Fruit fly (Drosophila melanogaster) S2 (cell line): ENCODE measurements around the gene Las.

Source experiments
- CG8478 ChIP-seq: fragments of >200 bp; optimal IDR thresholded peaks from 2 replicates; lab custom pipeline; 2018
- CTCF ChIP-seq, 2 experiments: fragments of >200 bp; optimal IDR thresholded peaks; 2 replicates each; lab custom pipeline; 2018

Las gene

DNA sequence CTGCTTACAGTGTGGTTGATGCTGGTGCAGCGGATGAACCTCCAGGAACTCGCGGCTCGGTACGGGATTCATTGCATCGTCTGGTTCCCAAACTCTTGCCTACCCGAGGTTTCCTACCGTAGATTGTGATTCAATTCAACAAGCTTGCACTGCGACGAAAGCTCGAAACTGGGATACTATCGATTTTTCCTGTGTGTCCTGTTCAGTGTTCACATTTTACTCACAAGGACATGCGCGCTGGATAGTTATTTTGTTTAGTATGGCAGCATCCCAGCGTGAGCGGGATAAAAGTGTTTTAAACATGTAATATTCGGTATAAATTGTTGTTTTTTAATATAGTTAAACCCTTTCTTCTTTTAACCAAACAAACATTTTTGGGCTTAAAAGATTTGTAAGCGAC is 6.3 kb downstream of the Las start, which contains the start of gene CG5282:
CG5282 (minus strand) TSS at position 184 of the 400 bp plus-strand sequence.
- TF ChIP-seq CTCF (optimal IDR thresholded peaks at IDR 0.05; lab: Kevin White, UChicago) = no peak
- no peak for TF ChIP-seq CG8478

DNA sequence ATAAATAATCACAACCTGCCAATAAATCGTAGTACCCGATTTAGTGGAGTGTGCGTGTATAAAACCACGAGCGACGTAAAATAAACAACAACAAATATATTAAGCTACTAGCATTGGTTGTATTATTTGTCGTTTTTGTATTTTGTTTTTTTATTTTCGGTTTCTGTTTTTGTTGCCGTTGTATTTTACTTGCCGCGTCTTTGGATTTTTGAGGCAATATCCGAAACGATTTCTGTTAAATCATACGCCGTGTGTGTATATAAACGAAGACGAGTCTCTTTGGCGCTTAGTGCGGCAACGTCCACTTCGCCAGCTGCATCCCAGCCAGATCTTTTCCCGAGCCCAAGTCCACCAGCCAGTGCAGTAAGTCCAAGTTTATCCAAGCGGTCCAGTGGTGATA is 18.9 kb downstream of the Las start, which contains the start of gene zye:
zye (plus strand) TSS at position 301 of the 400 bp plus-strand sequence.
- TF ChIP-seq CG8478 (no peak), CTCF (optimal IDR thresholded peaks at IDR 0.05; lab: Kevin White, UChicago) (no peak)

DNA sequence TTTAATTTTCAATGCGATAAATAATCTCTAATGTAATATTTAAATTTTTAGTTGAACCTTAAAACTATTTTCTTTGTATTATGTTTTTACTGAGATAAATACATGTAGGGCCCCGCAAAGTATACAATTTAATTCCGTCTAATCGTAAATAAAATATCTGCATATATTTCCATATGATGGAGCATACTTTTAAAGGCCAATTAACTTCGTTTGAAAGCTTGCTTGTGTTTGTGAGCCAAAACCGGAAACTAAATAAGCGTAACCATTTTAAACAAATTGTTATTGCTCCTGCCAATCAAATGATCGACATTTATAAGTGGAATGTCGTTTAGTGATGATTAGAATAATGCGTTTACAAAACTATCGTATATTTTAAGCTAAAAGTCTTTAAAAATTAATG is 21.4 kb downstream of the Las start:
- TF ChIP-seq CTCF (optimal IDR thresholded peaks at IDR 0.05; lab: Kevin White, UChicago) = no peak
- no peak for TF ChIP-seq CG8478

DNA sequence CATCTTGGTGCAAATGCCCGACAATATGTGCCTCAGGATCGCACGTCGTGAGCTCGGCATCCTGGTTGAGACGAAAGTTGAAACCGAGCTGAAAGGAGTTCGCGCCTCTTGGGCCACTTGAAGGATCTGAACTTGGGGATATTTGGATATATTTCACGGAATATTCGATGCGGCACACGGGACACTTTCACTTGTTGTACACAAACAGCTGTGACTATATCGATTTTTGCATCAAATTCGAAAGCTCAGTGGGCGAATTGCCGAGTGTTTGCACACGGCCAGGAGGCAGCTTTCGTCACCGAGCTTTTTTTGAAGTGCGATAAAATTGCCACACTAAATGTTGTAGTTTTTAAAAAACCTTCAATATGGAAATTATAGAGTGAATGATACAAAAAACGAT is 21.8 kb downstream of the Las start, which contains the start of gene CG13248:
CG13248 (minus strand) TSS at position 222 of the 400 bp plus-strand sequence.
- TF ChIP-seq CG8478 = no peak
- no peak for TF ChIP-seq CTCF (optimal IDR thresholded peaks at IDR 0.05; lab: Kevin White, UChicago)

DNA sequence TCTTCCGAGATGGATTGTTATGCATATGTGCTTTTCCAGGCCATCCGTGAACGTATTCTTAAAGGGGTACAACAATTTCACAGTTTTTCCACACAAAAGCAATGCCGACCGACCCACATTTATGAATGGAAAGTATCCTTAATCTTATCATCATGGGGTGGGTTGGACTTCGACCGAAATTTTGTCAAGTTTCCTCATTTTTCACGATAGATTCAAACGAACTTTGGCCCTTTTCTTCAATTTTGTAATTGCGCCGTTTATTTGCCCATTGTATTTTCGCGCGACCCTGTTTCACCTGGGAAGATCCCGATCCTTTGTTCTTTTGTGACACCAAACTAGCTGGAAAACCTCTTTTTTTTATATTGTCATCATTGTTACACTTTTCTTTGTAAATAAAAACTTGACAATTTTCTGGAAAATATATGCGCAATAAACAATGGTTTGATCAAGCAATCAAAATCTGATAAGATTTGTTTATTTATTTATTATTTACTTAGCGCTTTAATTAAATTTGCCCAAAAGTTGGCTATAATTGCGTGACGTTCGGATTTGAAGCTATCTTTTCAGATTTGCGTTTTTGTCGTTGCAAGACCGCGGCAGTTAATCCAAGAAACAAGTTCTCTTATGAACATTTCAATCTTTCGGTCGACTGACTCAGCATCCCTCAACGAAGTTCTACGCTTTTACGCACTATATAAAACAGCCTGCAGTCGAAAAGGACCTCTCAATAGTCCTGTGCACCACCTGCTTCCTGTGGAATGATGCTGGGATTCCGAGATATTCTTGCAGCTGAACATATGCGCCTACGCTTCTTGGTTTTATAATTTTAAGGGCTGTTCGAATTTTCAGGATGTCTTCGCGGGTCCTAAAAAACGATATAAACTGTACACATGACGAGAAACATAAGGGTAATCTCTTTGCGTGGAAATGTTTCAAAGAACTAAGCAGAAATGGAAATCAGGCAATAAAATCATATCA is 25.9 kb downstream of the Las start:
- TF ChIP-seq CTCF (optimal IDR thresholded peaks at IDR 0.05; lab: Kevin White, UChicago) (no peak), CG8478 (no peak)

DNA sequence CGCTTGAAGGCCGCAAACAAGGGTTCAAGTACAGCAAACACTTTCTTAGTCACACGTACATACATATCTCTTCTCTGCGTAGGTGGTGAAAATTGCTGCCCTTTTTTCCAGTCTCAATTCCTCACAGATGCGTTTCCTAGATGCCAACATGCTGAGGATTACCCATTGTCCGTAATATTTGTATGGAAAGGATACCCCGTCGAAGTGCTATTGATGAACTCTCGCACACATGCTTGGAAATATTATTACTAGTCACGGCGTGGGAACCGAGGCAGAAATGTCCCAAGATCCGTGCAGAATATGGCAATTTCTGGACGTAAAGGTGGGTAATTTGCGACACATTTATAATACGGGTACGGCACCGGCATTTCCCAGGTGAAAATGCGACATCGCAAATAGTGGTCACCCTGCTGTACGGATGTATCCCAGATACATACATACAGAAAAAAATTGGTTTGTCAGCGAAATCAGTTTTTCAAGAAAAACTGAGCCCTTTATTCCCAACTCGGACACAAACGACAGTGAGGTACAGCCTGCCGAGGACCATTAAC is 26.7 kb downstream of the Las start:
- TF ChIP-seq CTCF (optimal IDR thresholded peaks at IDR 0.05; lab: Kevin White, UChicago) (no peak), CG8478 (no peak)

DNA sequence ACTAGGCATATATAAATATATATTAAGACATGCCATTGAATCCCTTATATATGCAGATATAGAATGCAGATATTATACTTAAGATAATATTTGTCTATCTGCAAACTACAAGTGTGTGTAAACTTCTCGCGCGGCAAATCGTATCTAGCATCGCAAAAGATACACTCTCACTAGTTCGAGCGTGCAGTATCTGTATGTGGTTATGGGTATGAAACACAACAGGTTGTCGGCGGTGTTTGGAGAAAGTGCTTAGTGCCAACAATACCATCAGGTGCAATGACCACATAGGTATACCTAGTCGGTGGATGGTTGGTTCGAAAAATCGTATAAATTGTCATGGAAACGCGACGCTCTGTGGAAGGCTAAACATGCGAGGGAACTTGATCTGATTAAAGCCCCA is 27.6 kb downstream of the Las start:
- TF ChIP-seq CG8478 = no peak
- TF ChIP-seq CTCF (optimal IDR thresholded peaks at IDR 0.05; lab: Kevin White, UChicago) = no peak

DNA sequence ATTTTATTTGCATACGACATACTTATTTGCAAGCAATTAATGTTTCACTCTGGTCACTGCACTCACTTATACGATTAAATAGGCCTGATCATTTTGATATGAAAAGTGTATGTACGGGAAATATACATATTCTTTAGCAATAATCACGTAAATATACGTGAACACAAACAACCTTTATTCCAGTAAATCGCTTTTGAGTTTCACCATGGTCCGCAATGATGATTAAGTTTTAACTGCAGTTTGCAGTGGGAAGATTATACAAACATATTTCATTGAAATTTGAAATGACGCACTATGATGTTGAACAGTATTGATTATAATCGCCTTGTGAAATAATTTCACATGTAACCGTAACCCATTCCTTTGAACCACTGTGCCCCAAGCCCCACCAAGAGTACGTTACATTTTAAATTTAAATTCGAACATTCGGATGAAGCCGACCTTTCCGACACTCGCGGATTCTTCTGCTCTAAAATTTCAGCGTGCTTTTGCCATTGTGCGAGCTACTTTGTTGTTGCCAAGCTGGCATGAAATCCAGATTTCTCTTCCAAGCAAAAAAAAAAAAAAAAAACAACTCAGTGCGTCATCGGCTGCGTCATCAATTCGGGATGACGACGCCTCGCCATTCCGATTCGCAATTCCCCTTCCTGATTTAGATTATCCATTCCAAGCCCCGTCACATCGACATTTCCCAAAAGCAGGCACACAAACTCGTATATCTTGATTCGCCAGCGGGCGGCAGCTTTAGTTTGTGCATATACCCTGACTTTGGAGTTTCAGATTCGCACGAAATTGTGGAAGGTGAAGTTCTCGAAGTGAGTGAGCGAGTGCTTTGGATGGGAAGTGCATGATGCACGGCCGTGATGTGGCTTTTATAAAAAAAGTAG is 28.4 kb downstream of the Las start:
- TF ChIP-seq CG8478 = no peak
- no peak for TF ChIP-seq CTCF (optimal IDR thresholded peaks at IDR 0.05; lab: Kevin White, UChicago)

DNA sequence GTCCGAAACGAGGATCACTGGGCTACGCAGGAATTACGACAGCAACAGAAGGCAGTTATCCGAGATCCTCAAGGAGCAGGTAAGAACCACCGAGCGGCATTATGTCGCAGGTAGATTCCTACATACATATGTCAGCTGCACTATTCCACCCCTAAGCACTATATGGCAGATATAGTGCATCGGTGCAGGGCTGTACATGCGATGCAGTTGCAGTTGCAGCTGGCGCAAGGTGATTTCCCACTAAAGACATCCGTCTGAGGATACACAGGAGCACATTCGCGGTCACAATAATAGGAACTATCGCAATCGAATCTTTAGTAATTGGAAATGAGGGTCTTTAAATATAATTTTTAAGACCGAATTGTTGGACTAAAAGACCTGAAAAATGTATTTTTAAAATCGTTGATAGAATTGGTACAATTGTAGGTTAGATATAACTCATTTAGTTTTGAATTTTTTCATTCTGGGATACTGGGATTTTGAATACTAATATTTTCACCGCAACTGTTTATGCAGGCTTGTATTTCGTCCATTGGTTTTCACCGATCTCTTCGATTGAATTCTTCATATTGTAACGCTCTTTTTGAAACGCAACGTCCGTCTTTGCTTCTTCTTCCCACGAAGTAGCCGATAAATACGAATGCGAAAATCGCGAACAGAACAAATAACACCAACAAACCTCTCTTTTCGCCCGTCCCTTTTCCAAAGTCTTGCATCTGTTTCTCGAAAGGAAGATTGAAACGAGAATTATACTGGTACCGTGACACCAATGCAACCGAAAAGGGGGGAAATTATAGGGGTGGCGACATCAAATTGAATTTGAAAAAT is 29.3 kb downstream of the Las start:
- no peak for TF ChIP-seq CTCF (optimal IDR thresholded peaks at IDR 0.05; lab: Kevin White, UChicago)
- TF ChIP-seq CG8478 = no peak

DNA sequence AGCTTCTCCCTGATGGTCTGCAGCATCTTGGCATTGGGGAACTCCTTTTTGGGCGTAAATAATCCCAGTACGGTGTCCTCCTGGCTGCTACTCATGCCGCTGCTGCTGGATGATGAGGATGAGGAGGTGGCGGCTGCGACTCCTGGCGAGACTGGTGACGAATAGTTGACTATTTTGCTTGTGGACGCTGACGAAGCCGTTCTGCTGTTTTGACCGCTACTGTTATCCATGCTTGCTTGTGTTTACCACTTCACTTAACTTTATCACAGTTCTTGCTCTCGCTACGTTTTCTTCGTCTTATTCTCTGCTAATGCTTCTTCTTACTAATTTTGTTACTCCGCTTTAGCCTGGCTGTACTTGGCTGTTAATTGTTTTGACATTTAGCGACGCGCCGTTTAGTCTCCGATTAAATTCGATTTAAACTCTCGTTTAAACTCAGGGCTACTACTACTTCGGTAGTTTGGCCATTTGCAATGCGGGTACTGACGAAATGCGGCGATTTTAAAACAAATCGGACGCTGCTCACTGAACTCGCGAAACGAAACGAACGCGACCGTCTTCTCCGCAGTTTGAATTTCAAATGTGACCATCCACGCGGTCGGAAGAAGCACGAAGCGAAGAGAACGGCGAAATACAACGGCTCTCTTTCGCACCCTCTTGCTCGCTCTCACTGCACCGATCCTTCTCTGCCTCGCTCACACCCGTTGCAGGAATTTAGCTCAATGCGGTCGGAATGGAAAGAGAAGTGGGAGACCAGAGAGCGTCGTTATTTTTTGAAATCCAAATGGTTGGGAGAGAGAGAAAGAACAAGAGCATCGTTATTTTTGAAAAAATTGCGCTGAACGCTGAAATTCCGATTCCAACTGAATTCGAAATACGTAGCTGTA is 30.9 kb downstream of the Las start, which contains the start of gene trbl:
trbl (minus strand) TSS at position 584 of the 887 bp plus-strand sequence.
- TF ChIP-seq CTCF (optimal IDR thresholded peaks at IDR 0.05; lab: Kevin White, UChicago) (peak in 1 of 2 experiments; percentile 3), CG8478 (no peak)

DNA sequence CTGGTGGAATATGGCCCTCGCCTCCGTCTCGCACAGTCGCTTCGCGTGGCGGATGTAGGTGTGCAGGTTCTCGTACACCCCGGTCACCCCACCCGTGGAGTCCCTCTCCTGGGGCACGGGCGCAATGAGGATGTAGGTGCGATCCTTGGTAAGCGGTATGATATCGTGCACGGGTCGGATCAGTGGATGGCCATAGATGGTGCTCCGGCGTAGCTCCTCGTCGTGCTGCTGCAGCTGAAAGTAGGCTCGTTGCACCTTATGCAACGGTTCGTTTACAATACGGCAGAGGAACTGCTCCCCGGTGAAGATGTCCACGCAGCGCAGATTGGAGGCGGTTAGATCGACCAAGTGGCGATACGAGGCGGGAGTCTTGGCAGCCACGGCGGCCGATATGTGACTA is 31.6 kb downstream of the Las start:
- TF ChIP-seq CG8478 (no peak), CTCF (optimal IDR thresholded peaks at IDR 0.05; lab: Kevin White, UChicago) (no peak)

DNA sequence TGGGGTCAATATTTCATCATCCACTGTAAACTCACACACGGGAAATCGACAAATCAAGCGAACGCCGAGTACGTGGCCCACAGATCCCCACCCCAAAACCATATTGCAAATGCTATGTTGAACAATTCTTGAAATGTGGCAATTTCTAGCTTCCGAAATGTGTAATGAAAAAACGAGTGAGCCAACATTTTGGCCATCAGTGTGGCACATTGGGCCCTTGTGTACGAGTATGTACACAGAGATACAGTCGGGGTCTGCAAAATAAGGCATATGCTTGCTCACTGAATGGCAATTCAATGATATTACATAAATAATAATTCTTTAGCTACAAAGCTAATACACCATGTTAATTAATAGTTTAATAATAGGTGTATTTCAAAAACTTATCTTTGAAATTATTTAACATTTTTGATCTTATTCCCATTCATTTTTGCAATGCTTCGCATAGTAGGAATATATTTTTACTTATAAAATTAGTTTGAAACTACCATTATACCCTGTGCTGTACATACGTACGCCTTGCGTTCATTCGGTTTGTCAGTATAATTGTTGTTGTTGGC is 32.5 kb downstream of the Las start:
- TF ChIP-seq CG8478 (no peak), CTCF (optimal IDR thresholded peaks at IDR 0.05; lab: Kevin White, UChicago) (no peak)
